Worm (Caenorhabditis elegans): Measurements from ENCODE around the gene F53H8.3.
"Not testable (repeated sequence)": the region's sequence is repeated elsewhere in the genome, so short reads cannot be mapped to it uniquely, and the experiment has no call there.

F53H8.3 gene

DNA sequence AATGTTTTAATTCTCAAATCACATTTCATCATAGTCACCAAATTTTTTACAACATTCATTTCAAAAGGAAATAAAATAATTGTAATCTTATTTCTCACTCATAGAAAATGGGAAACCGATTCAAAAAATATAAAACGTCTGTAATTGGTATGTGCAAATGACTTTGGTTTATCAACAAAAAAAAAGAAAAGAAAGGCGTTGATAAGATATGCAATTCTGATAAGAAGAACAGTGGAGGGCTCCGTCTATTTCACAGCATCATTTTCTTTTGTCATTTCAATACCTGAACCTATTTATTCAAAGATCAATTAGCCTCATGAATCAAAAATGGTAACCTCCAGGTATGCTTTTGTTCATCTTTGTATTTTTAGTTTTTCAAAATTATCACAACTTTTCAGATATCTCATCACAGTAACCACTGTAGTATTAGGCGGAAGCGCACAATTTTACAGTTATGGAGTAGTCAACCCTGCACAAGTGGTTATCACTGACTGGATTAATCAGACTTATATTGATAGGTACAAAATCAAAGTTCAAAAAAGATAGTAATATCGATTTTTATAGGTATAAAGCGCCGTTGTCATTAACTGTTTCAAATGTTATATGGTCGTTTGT is at the start of gene F53H8.3:
F53H8.3 (plus strand) TSS at position 275 of the 615 bp plus-strand sequence.
- TF ChIP-seq nhr-80 (tag; optimal IDR thresholded peaks at IDR 0.05): peak; percentile 70
- no peak for TF ChIP-seq ztf-18 (tag; optimal IDR thresholded peaks at IDR 0.05)
- no peak for TF ChIP-seq nhr-27 (tag; optimal IDR thresholded peaks at IDR 0.05)
- TF ChIP-seq madf-3 (GFP tag; IDR thresholded peaks at IDR 0.05): no peak
- no peak for TF ChIP-seq mxl-1 (tag; optimal IDR thresholded peaks at IDR 0.05)
- no peak for TF ChIP-seq him-1 (tag; optimal IDR thresholded peaks at IDR 0.05)
- no peak for TF ChIP-seq ZK185.1 (tag; optimal IDR thresholded peaks at IDR 0.05; ENCODE audit: poor library complexity, severe bottlenecking)

DNA sequence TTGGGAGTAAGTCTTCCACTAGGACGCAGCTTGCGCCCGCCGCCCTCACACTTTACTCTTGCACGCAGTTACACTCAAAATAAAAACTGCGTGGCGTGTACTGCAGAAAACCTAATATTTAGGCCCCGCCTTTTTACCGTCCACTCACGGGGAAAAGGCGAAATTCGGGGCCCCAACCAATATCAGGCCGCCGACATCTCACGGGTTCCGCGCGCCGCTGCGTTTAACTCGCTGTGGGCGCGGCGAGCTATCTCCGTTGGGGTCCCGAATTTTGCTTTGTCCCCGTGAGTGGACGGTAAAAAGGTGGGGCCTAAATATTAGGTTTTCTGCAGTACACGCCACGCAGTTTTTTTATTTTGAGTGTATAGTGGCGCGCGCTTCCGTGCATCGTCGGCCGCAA is 45.8 kb upstream of the F53H8.3 start:
- TF ChIP-seq F37B4.10 (GFP tag; IDR thresholded peaks at IDR 0.05): 0 out of 2 replicates have a peak, but pooled peaks have one; percentile 76
- not testable (repeated sequence) for TF ChIP-seq snpc-4 (GFP tag; optimal IDR thresholded peaks at IDR 0.05)
- peak in 1 of 4 experiments; percentile 83 for TF ChIP-seq snpc-4 (tag; optimal IDR thresholded peaks at IDR 0.05)

DNA sequence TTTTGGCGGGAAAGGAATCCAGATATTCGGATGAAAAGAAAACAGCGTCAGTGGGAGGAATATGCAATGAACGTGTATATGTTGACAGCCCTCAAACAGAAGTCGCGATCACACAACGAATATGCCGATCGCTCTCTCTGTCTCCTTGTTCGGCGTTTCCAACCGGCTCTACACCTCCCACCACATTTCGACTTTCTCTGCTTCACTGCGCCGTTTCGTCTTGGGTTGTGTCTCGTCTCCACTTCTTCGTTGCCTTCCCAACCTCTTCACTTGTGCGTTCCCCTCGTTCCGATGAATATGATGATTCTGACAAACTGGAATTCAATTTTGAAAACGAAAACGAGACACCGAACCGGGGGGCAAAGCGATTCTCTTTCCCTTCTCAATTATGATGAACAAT is 40.4 kb upstream of the F53H8.3 start, which contains the start of gene mab-7:
mab-7 (minus strand) TSS at position 101 of the 400 bp plus-strand sequence.
- TF ChIP-seq snpc-4 (GFP tag; optimal IDR thresholded peaks at IDR 0.05): no peak
- no peak for TF ChIP-seq snpc-4 (tag; optimal IDR thresholded peaks at IDR 0.05)
- no peak for TF ChIP-seq rec-8 (tag; optimal IDR thresholded peaks at IDR 0.05)
- TF ChIP-seq lag-1 (GFP tag; IDR thresholded peaks at IDR 0.05): no peak
- TF ChIP-seq F55B11.4 (tag; optimal IDR thresholded peaks at IDR 0.05; ENCODE audit: borderline replicate concordance, insufficient read depth): no peak
- TF ChIP-seq nhr-120 (GFP tag; IDR thresholded peaks at IDR 0.05): no peak
- TF ChIP-seq atf-7 (tag; optimal IDR thresholded peaks at IDR 0.05): no peak
- no peak for TF ChIP-seq fkh-3 (tag; optimal IDR thresholded peaks at IDR 0.05)
- TF ChIP-seq F37B4.10 (GFP tag; IDR thresholded peaks at IDR 0.05): no peak
- TF ChIP-seq lin-40 (tag; optimal IDR thresholded peaks at IDR 0.05): no peak
- TF ChIP-seq cebp-1 (GFP tag; IDR thresholded peaks at IDR 0.05): no peak
- no peak for TF ChIP-seq cebp-1 (tag; optimal IDR thresholded peaks at IDR 0.05)
- no peak for TF ChIP-seq ZK185.1 (tag; optimal IDR thresholded peaks at IDR 0.05; ENCODE audit: poor library complexity, severe bottlenecking)
- TF ChIP-seq ztf-25 (GFP tag; IDR thresholded peaks at IDR 0.05): no peak

DNA sequence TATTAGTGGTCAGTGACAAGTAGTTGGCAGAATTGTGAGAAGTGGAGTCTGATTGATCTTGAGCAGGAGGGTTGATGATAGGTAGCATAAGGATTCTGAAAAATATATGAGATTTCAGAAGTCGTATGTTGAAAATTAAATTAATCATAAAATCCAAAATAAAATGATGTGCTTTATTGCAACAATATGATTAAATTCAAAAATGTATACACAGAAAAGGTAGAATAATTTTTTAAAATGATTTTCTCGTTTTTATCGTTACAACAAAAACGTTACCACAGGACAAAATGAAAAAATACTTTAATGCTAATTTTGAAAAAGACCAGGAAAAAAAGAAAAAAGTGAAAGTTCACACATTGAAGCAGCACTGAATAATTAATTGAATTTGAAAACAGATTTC is 35.8 kb upstream of the F53H8.3 start, which contains the start of gene ZC13.10:
ZC13.10 (minus strand) TSS at position 101 of the 400 bp plus-strand sequence.
- TF ChIP-seq ztf-25 (GFP tag; IDR thresholded peaks at IDR 0.05) (no peak), F52B5.7 (tag; optimal IDR thresholded peaks at IDR 0.05) (no peak), Y79H2A.3 (GFP tag; conservative IDR thresholded peaks at IDR 0.05) (no peak)

ce11 chrX:910337-910736 is 28.0 kb upstream of the F53H8.3 start:
- TF ChIP-seq lin-54 (GFP tag; optimal IDR thresholded peaks at IDR 0.05) (no peak), lag-1 (GFP tag; IDR thresholded peaks at IDR 0.05) (no peak), akir-1 (GFP tag; optimal IDR thresholded peaks at IDR 0.05) (no peak), F33H1.4 (GFP tag; IDR thresholded peaks at IDR 0.05) (no peak), hlh-26 (GFP tag; conservative IDR thresholded peaks at IDR 0.05) (no peak), aptf-2 (GFP tag; conservative IDR thresholded peaks at IDR 0.05) (no peak), nhr-27 (tag; optimal IDR thresholded peaks at IDR 0.05) (no peak), aptf-3 (GFP tag; IDR thresholded peaks at IDR 0.05) (no peak), nfya-2 (GFP tag; IDR thresholded peaks at IDR 0.05) (no peak), madf-8 (GFP tag; conservative IDR thresholded peaks at IDR 0.05) (no peak), hmg-1.2 (GFP tag; IDR thresholded peaks at IDR 0.05) (no peak), let-526 (GFP tag; IDR thresholded peaks at IDR 0.05) (no peak), unc-130 (GFP tag; optimal IDR thresholded peaks at IDR 0.05) (no peak), rpc-1 (optimal IDR thresholded peaks at IDR 0.05) (no peak), rpc-1 (tag; optimal IDR thresholded peaks at IDR 0.05) (no peak), dox-1 (GFP tag; IDR thresholded peaks at IDR 0.05) (no peak), xnd-1 (tag; optimal IDR thresholded peaks at IDR 0.05) (no peak), Y53F4B.3 (GFP tag; IDR thresholded peaks at IDR 0.05) (no peak), ceh-27 (GFP tag; optimal IDR thresholded peaks at IDR 0.05) (no peak), dpff-1 (tag; optimal IDR thresholded peaks at IDR 0.05) (no peak), snpc-3.4 (tag; optimal IDR thresholded peaks at IDR 0.05) (no peak)
